Worm (Caenorhabditis elegans) whole organism, dauer: ENCODE data around the gene ZK795.3.

Source experiments
- unc-62 ChIP-seq: sonication (generic microtip); optimal IDR thresholded peaks from 2 replicates; lab custom pipeline; 2017; ENCODE audit warnings: missing biosample characterization, missing genetic modification reagents, missing genetic modification characterization

ZK795.3 gene

ce11 chrIV:12560568-12560967 lies 1.4 kb downstream of the ZK795.3 start, which contains the start of gene snb-7:
Gene snb-7 (plus strand): TSS chrIV:12560868.
- no peak for TF ChIP-seq unc-62

- no peak for TF ChIP-seq unc-62
These were observed 6.9 kb downstream of the ZK795.3 start, which contains the start of gene eak-7 for ce11 chrIV:12565933-12566540. Gene eak-7 (minus strand): TSS chrIV:12565983.

ce11 chrIV:12567176-12567892 lies 8.2 kb downstream of the ZK795.3 start, which contains the start of the genes hsb-1 and let-99:
Gene hsb-1 (minus strand): TSS chrIV:12567226.
Gene let-99 (plus strand): TSS chrIV:12567842.
- no peak for TF ChIP-seq unc-62

- no peak for TF ChIP-seq unc-62
These were observed 11.4 kb downstream of the ZK795.3 start for ce11 chrIV:12570546-12570945.

- TF ChIP-seq unc-62: no peak
These were observed 11.9 kb downstream of the ZK795.3 start, which contains the start of gene K08E7.4 for ce11 chrIV:12571047-12571446. Gene K08E7.4 (minus strand): TSS chrIV:12571147.

ce11 chrIV:12573068-12573467 lies 13.9 kb downstream of the ZK795.3 start, which contains the start of gene K08E7.5:
Gene K08E7.5 (plus strand): TSS chrIV:12573368.
- no peak for TF ChIP-seq unc-62

ce11 chrIV:12574265-12574664 lies 15.1 kb downstream of the ZK795.3 start:
- no peak for TF ChIP-seq unc-62

- TF ChIP-seq unc-62: no peak
These were observed 21.9 kb downstream of the ZK795.3 start, which contains the start of gene K08E7.6 for ce11 chrIV:12581046-12581445. Gene K08E7.6 (minus strand): TSS chrIV:12581146.

- no peak for TF ChIP-seq unc-62
These were observed 24.0 kb downstream of the ZK795.3 start for ce11 chrIV:12583181-12583580.

ce11 chrIV:12584146-12584545 lies 25.0 kb downstream of the ZK795.3 start:
- no peak for TF ChIP-seq unc-62

ce11 chrIV:12585966-12586365 lies 26.8 kb downstream of the ZK795.3 start, which contains the start of gene K08E7.8:
Gene K08E7.8 (minus strand): TSS chrIV:12586066.
- TF ChIP-seq unc-62: no peak

ce11 chrIV:12590373-12590772 lies 31.2 kb downstream of the ZK795.3 start, which contains the start of gene cul-6:
Gene cul-6 (minus strand): TSS chrIV:12590451.
- TF ChIP-seq unc-62: no peak

ce11 chrIV:12594574-12594973 lies 35.4 kb downstream of the ZK795.3 start:
- no peak for TF ChIP-seq unc-62

- no peak for TF ChIP-seq unc-62
These were observed 37.8 kb downstream of the ZK795.3 start for ce11 chrIV:12596960-12597359.

- no peak for TF ChIP-seq unc-62
These were observed 40.0 kb downstream of the ZK795.3 start, which contains the start of gene pgp-1 for ce11 chrIV:12599158-12599557. Gene pgp-1 (minus strand): TSS chrIV:12599169.

- TF ChIP-seq unc-62: no peak
These were observed 41.8 kb downstream of the ZK795.3 start for ce11 chrIV:12600941-12601340.

ce11 chrIV:12605401-12605800 lies 46.2 kb downstream of the ZK795.3 start, which contains the start of gene Y55D9A.2:
Gene Y55D9A.2 (minus strand): TSS chrIV:12605431.
- no peak for TF ChIP-seq unc-62
